Worm (Caenorhabditis elegans) whole organism, early embryonic: ENCODE measurements around the gene F36D3.1.

Experiments used
- B0310.2 ChIP-seq: sonication (generic microtip); optimal IDR thresholded peaks from 2 replicates; lab custom pipeline; 2016; ENCODE audit warnings: mild to moderate bottlenecking, missing genetic modification characterization, missing compliant biosample characterization
- F13C5.2 ChIP-seq: sonication (generic microtip); optimal IDR thresholded peaks from 2 replicates; lab custom pipeline; 2017; ENCODE audit warnings: mild to moderate bottlenecking, missing genetic modification characterization, inconsistent platforms, missing compliant biosample characterization
- aly-1 ChIP-seq: sonication (generic microtip); optimal IDR thresholded peaks from 2 replicates; lab custom pipeline; 2016; ENCODE audit warnings: missing genetic modification characterization, missing compliant biosample characterization
- ama-1 ChIP-seq: fragments of 150-350 bp; optimal IDR thresholded peaks from 2 replicates; lab custom pipeline; 2014
- ceh-13 ChIP-seq: fragments of 200-800 bp; sonication (Bioruptor generic); optimal IDR thresholded peaks from 2 replicates; lab custom pipeline; 2018; ENCODE audit warnings: mild to moderate bottlenecking, missing genetic modification characterization, missing compliant biosample characterization
- ceh-36 ChIP-seq: sonication (generic microtip); optimal IDR thresholded peaks from 2 replicates; lab custom pipeline; 2016; ENCODE audit warnings: missing genetic modification characterization, inconsistent platforms, missing compliant biosample characterization
- flt-1 ChIP-seq: fragments of 200-800 bp; sonication (Bioruptor generic); IDR thresholded peaks from 2 replicates; pipeline ENCODE4 v1.3.6; 2022; ENCODE audit warnings: missing genetic modification characterization, missing compliant biosample characterization
- hmg-4 ChIP-seq: fragments of 200-800 bp; sonication (Bioruptor generic); optimal IDR thresholded peaks from 2 replicates; lab custom pipeline; 2018; ENCODE audit warnings: mild to moderate bottlenecking, missing genetic modification characterization, missing compliant biosample characterization
- tbx-37 ChIP-seq: fragments of 200-800 bp; sonication (Bioruptor generic); conservative IDR thresholded peaks from 2 replicates; pipeline ENCODE4 v1.3.6; 2022; ENCODE audit warnings: missing genetic modification reagents, missing genetic modification characterization, missing compliant biosample characterization

DNA sequence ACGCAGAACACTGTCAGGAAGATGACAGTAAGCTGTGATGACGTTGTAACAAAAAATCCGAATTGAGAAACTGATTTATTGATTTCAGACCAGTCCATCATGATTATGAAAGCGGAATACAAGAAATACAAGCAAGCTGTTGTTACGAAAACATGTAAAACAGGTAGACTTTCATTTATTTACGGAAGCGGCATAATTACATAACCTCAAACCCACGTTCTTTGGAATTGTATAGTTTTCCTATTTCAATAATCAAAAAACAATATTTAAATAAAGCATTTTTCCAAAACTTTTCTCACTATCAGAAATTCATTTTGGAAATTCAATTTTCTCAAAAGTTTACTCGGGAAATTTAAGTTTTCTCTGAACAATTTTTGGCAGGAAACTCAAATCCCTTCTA, 40.4 kb upstream of the F36D3.1 start, which contains the start of gene str-15:
- TF ChIP-seq aly-1 (tag; lab: Kevin White, UChicago): no peak
- no peak for TF ChIP-seq hmg-4 (GFP tag; lab: Kevin White, UChicago)
- TF ChIP-seq flt-1 (GFP tag; lab: Robert Waterston, UW): no peak
- no peak for TF ChIP-seq ama-1 (lab: Kevin White, UChicago)
- no peak for TF ChIP-seq B0310.2 (tag; lab: Kevin White, UChicago)
- no peak for TF ChIP-seq tbx-37
- TF ChIP-seq ceh-13 (GFP tag; lab: Kevin White, UChicago): no peak
- TF ChIP-seq F13C5.2 (tag; lab: Kevin White, UChicago): no peak
- TF ChIP-seq ceh-36 (tag; lab: Kevin White, UChicago): no peak
